Fruit fly (Drosophila melanogaster) whole organism, adult: ENCODE results near the gene CG33725.

ENCODE experiments used
- CG11617 ChIP-seq: fragments of 200-800 bp; sonication (Bioruptor generic); optimal IDR thresholded peaks from 2 replicates; lab custom pipeline; 2017; ENCODE audit warnings: mild to moderate bottlenecking, missing biosample characterization, missing genetic modification reagents, missing genetic modification characterization
- cic ChIP-seq: fragments of 200-800 bp; sonication (Bioruptor generic); optimal IDR thresholded peaks from 2 replicates; lab custom pipeline; 2017; ENCODE audit warnings: missing biosample characterization, mild to moderate bottlenecking, missing genetic modification characterization, moderate library complexity
- kay ChIP-seq: fragments of 200-800 bp; sonication (Bioruptor generic); peaks from one replicate; lab custom pipeline; 2016; ENCODE audit warnings: missing biosample characterization, missing genetic modification characterization, borderline replicate concordance
- ovo ChIP-seq: fragments of 200-800 bp; sonication (Bioruptor generic); optimal IDR thresholded peaks from 2 replicates; lab custom pipeline; 2016; ENCODE audit warnings: missing biosample characterization, missing genetic modification characterization

- peak; percentile 94 for TF ChIP-seq ovo (GFP tag; lab: Kevin White, UChicago)
- TF ChIP-seq kay (GFP tag; lab: Kevin White, UChicago) = no peak
- peak; percentile 90 for TF ChIP-seq cic
- peak; percentile 99 for TF ChIP-seq CG11617 (GFP tag; lab: Kevin White, UChicago)
Observed at dm6 chr3L:12523941-12524340, 41.5 kb downstream of the CG33725 start, which contains the start of the genes ver and Gcn5.
